Fruit fly (Drosophila melanogaster): Measurements from ENCODE around the gene CG13711.

CG13711 gene

dm6 chr3L:4805174-4805573 lies 47.5 kb downstream of the CG13711 start, which contains the start of gene CG7509:
TSS of gene CG7509 (minus strand) at chr3L:4805274.
- no peak for TF ChIP-seq tap (tag; optimal IDR thresholded peaks at IDR 0.05)
- no peak for TF ChIP-seq gcm (GFP tag; optimal IDR thresholded peaks at IDR 0.05)
- TF ChIP-seq Lhr (GFP tag; optimal IDR thresholded peaks at IDR 0.05) = no peak
- no peak for TF ChIP-seq CG10462 (GFP tag; optimal IDR thresholded peaks at IDR 0.05)
- TF ChIP-seq BtbVII (GFP tag; optimal IDR thresholded peaks at IDR 0.05) = no peak
- TF ChIP-seq Ets65A (GFP tag) = peak; percentile 42
- TF ChIP-seq stwl (tag; optimal IDR thresholded peaks at IDR 0.05) = no peak
- TF ChIP-seq CG18764 (GFP tag; optimal IDR thresholded peaks at IDR 0.05) = no peak

- no peak for TF ChIP-seq CG13624 (GFP tag; optimal IDR thresholded peaks at IDR 0.05)
- peak; percentile 15 for TF ChIP-seq stwl (tag; optimal IDR thresholded peaks at IDR 0.05)
- TF ChIP-seq sens (GFP tag) = peak; percentile 21
- TF ChIP-seq CG14014 (GFP tag; IDR thresholded peaks at IDR 0.05) = no peak
- no peak for TF ChIP-seq Sox100B (GFP tag; optimal IDR thresholded peaks at IDR 0.05)
- peak; percentile 34; the same call in 1 of the 2 replicates for TF ChIP-seq Dip2 (GFP tag; IDR thresholded peaks at IDR 0.05)
- no peak for TF ChIP-seq CG17359 (tag; optimal IDR thresholded peaks at IDR 0.05)
- 0 out of 3 replicates have a peak, but pooled peaks have one; percentile 5 for TF ChIP-seq CG11456 (GFP tag; IDR thresholded peaks at IDR 0.05)
- peak; percentile 92 for TF ChIP-seq CTCF (GFP tag; optimal IDR thresholded peaks at IDR 0.05)
- peak; percentile 39 for TF ChIP-seq pita (GFP tag; optimal IDR thresholded peaks at IDR 0.05)
- TF ChIP-seq psq (GFP tag; optimal IDR thresholded peaks at IDR 0.05) = no peak
- no peak for TF ChIP-seq chif (GFP tag; optimal IDR thresholded peaks at IDR 0.05)
- TF ChIP-seq Ets65A (GFP tag) = peak; percentile 21
- TF ChIP-seq gcm (GFP tag; optimal IDR thresholded peaks at IDR 0.05) = no peak
- no peak for TF ChIP-seq sc (optimal IDR thresholded peaks at IDR 0.05)
- no peak for TF ChIP-seq sc (GFP tag; optimal IDR thresholded peaks at IDR 0.05)
- no peak for TF ChIP-seq Sry-δ (GFP tag; optimal IDR thresholded peaks at IDR 0.05)
Observed at dm6 chr3L:4805751-4806150, 48.1 kb downstream of the CG13711 start.

dm6 chr3L:4807306-4807705 lies 49.6 kb downstream of the CG13711 start, which contains the start of gene CG18808:
TSS of gene CG18808 (minus strand) at chr3L:4807406.
- no peak for TF ChIP-seq lbe (GFP tag; optimal IDR thresholded peaks at IDR 0.05)
- TF ChIP-seq pb (GFP tag; optimal IDR thresholded peaks at IDR 0.05) = no peak
- TF ChIP-seq sqz (GFP tag; optimal IDR thresholded peaks at IDR 0.05) = no peak
- TF ChIP-seq Nf-YB (GFP tag; optimal IDR thresholded peaks at IDR 0.05) = no peak
- TF ChIP-seq CG4424 (GFP tag; optimal IDR thresholded peaks at IDR 0.05) = no peak
- no peak for TF ChIP-seq ara (GFP tag; IDR thresholded peaks at IDR 0.05)
- no peak for TF ChIP-seq NC2α (GFP tag; optimal IDR thresholded peaks at IDR 0.05)
- no peak for TF ChIP-seq Med (GFP tag)
